Worm (Caenorhabditis elegans) whole organism, mixed stage, embryonic: ENCODE data around the gene rabr-2.

Source experiments
- M03D4.4 ChIP-seq: sonication (generic microtip); optimal IDR thresholded peaks from 2 replicates; lab custom pipeline; 2017; ENCODE audit warnings: mild to moderate bottlenecking, missing genetic modification characterization, missing compliant biosample characterization
- bed-3 ChIP-seq: fragments of 200-800 bp; sonication (Bioruptor generic); optimal IDR thresholded peaks from 3 replicates; lab custom pipeline; 2018; ENCODE audit warnings: mild to moderate bottlenecking, missing genetic modification characterization, moderate library complexity, missing compliant biosample characterization
- blmp-1 ChIP-seq: fragments of 150-350 bp; optimal IDR thresholded peaks from 2 replicates; lab custom pipeline; 2014; ENCODE audit warnings: missing biosample characterization, missing genetic modification characterization
- ceh-39 ChIP-seq: fragments of 150-350 bp; optimal IDR thresholded peaks from 2 replicates; lab custom pipeline; 2014; ENCODE audit warnings: missing biosample characterization, missing genetic modification characterization
- ces-1 ChIP-seq: fragments of 150-350 bp; optimal IDR thresholded peaks from 2 replicates; lab custom pipeline; 2014; ENCODE audit warnings: missing biosample characterization, missing genetic modification reagents, missing genetic modification characterization
- cnd-1 ChIP-seq: fragments of 200-800 bp; sonication (Bioruptor generic); optimal IDR thresholded peaks from 2 replicates; lab custom pipeline; 2018; ENCODE audit warnings: mild to moderate bottlenecking, missing genetic modification characterization, missing compliant biosample characterization
- elt-1 ChIP-seq: sonication (generic microtip); optimal IDR thresholded peaks from 2 replicates; lab custom pipeline; 2017; ENCODE audit warnings: missing genetic modification characterization, mild to moderate bottlenecking, missing compliant biosample characterization, antibody characterized with exemption, moderate library complexity, borderline replicate concordance; ENCODE audit not compliant: insufficient read depth
- elt-3 ChIP-seq: fragments of 150-350 bp; optimal IDR thresholded peaks from 2 replicates; lab custom pipeline; 2014; ENCODE audit warnings: missing biosample characterization, missing genetic modification characterization
- flh-1 ChIP-seq: fragments of 200-800 bp; sonication (Bioruptor generic); optimal IDR thresholded peaks from 2 replicates; lab custom pipeline; 2018; ENCODE audit warnings: mild to moderate bottlenecking, missing genetic modification characterization, moderate library complexity, missing compliant biosample characterization
- ham-2 ChIP-seq: fragments of 200-800 bp; sonication (Bioruptor generic); optimal IDR thresholded peaks from 2 replicates; lab custom pipeline; 2018; ENCODE audit warnings: mild to moderate bottlenecking, missing genetic modification characterization, missing compliant biosample characterization
- hlh-1 ChIP-seq: fragments of 150-350 bp; optimal IDR thresholded peaks from 2 replicates; lab custom pipeline; 2014; ENCODE audit warnings: missing biosample characterization, missing genetic modification reagents, missing genetic modification characterization
- lin-13 ChIP-seq: fragments of 150-350 bp; optimal IDR thresholded peaks from 2 replicates; lab custom pipeline; 2014; ENCODE audit warnings: missing biosample characterization, missing genetic modification characterization
- lin-32 ChIP-seq: fragments of 200-800 bp; sonication (Bioruptor generic); optimal IDR thresholded peaks from 2 replicates; lab custom pipeline; 2018; ENCODE audit warnings: mild to moderate bottlenecking, missing genetic modification characterization, missing compliant biosample characterization
- lsy-2 ChIP-seq: fragments of 150-350 bp; optimal IDR thresholded peaks from 2 replicates; lab custom pipeline; 2014; ENCODE audit warnings: missing biosample characterization, missing genetic modification characterization
- mep-1 ChIP-seq: fragments of 150-350 bp; optimal IDR thresholded peaks from 2 replicates; lab custom pipeline; 2017; ENCODE audit warnings: missing biosample characterization, missing genetic modification reagents, missing genetic modification characterization, inconsistent platforms
- mls-2 ChIP-seq: sonication (generic microtip); optimal IDR thresholded peaks from 2 replicates; lab custom pipeline; 2016; ENCODE audit warnings: mild to moderate bottlenecking, missing genetic modification characterization, moderate library complexity, missing compliant biosample characterization
- nhr-12 ChIP-seq: fragments of 150-350 bp; optimal IDR thresholded peaks from 2 replicates; lab custom pipeline; 2014; ENCODE audit warnings: missing biosample characterization, missing genetic modification characterization
- nhr-2 ChIP-seq: fragments of 150-350 bp; optimal IDR thresholded peaks from 2 replicates; lab custom pipeline; 2014; ENCODE audit warnings: missing biosample characterization, missing genetic modification characterization
- nhr-237 ChIP-seq: fragments of 150-350 bp; optimal IDR thresholded peaks from 2 replicates; lab custom pipeline; 2014; ENCODE audit warnings: missing biosample characterization, missing genetic modification characterization
- nhr-28 ChIP-seq: fragments of 150-350 bp; optimal IDR thresholded peaks from 2 replicates; lab custom pipeline; 2014; ENCODE audit warnings: missing biosample characterization, missing genetic modification characterization
- nhr-76 ChIP-seq: sonication (generic microtip); optimal IDR thresholded peaks from 2 replicates; lab custom pipeline; 2017; ENCODE audit warnings: missing biosample characterization, missing genetic modification characterization
- pha-4 ChIP-seq: fragments of 150-350 bp; optimal IDR thresholded peaks from 2 replicates; lab custom pipeline; 2018; ENCODE audit warnings: missing biosample characterization, missing genetic modification reagents, missing genetic modification characterization
- sem-2 ChIP-seq: fragments of 200-800 bp; sonication (Bioruptor generic); optimal IDR thresholded peaks from 2 replicates; lab custom pipeline; 2018; ENCODE audit warnings: mild to moderate bottlenecking, missing genetic modification characterization, missing compliant biosample characterization
- snpc-4 ChIP-seq: fragments of 150-350 bp; optimal IDR thresholded peaks from 2 replicates; lab custom pipeline; 2014; ENCODE audit warnings: missing biosample characterization, missing genetic modification characterization
- unc-120 ChIP-seq: sonication (generic microtip); optimal IDR thresholded peaks from 2 replicates; lab custom pipeline; 2017; ENCODE audit warnings: missing genetic modification characterization, missing compliant biosample characterization; ENCODE audit not compliant: poor library complexity, severe bottlenecking
- unc-39 ChIP-seq: fragments of 150-350 bp; optimal IDR thresholded peaks from 2 replicates; lab custom pipeline; 2014; ENCODE audit warnings: missing biosample characterization, missing genetic modification characterization
- unc-62 ChIP-seq: fragments of 150-350 bp; optimal IDR thresholded peaks from 2 replicates; lab custom pipeline; 2014; ENCODE audit warnings: missing biosample characterization, missing genetic modification reagents, missing genetic modification characterization
- zip-8 ChIP-seq: fragments of 150-350 bp; optimal IDR thresholded peaks from 2 replicates; lab custom pipeline; 2014; ENCODE audit warnings: missing biosample characterization, missing genetic modification characterization

rabr-2 gene

ce11 chrIV:17483230-17483629 is at the start of gene rabr-2:
rabr-2 (minus strand) TSS chrIV:17483330.
- no peak for TF ChIP-seq M03D4.4 (tag; lab: Kevin White, UChicago)
- no peak for TF ChIP-seq lin-13
- no peak for TF ChIP-seq lsy-2
- TF ChIP-seq nhr-2 (tag; lab: Kevin White, UChicago), result no peak
- TF ChIP-seq unc-39 (tag; lab: Kevin White, UChicago), result no peak
- no peak for TF ChIP-seq cnd-1 (tag; lab: Kevin White, UChicago)
- no peak for TF ChIP-seq mep-1 (tag; lab: Kevin White, UChicago)
- TF ChIP-seq zip-8, result no peak
- no peak for TF ChIP-seq bed-3 (GFP tag; lab: Kevin White, UChicago)
- TF ChIP-seq nhr-76 (tag; lab: Kevin White, UChicago), result no peak
- no peak for TF ChIP-seq flh-1 (GFP tag; lab: Kevin White, UChicago)
- TF ChIP-seq mls-2, result no peak
- no peak for TF ChIP-seq lin-32 (GFP tag; lab: Kevin White, UChicago)
- TF ChIP-seq pha-4, result no peak
- no peak for TF ChIP-seq ces-1 (GFP tag; lab: Kevin White, UChicago)
- no peak for TF ChIP-seq blmp-1 (tag; lab: Kevin White, UChicago)
- no peak for TF ChIP-seq unc-62 (GFP tag; lab: Kevin White, UChicago)

- no peak for TF ChIP-seq snpc-4 (tag; lab: Kevin White, UChicago)
- TF ChIP-seq pha-4, result peak; percentile 11
Measured at ce11 chrIV:17490679-17491078, 7.5 kb upstream of the rabr-2 start, which contains the start of gene nas-6. nas-6 (minus strand) TSS chrIV:17490779.

- TF ChIP-seq nhr-12 (tag; lab: Kevin White, UChicago) (no peak), lin-13 (no peak), sem-2 (no peak), zip-8 (no peak), nhr-237 (tag; lab: Kevin White, UChicago) (no peak), blmp-1 (tag; lab: Kevin White, UChicago) (no peak), nhr-76 (tag; lab: Kevin White, UChicago) (no peak), unc-120 (tag; lab: Kevin White, UChicago) (no peak)
Measured at ce11 chrIV:17475743-17476142, 7.4 kb downstream of the rabr-2 start, which contains the start of gene grl-24. grl-24 (minus strand) TSS chrIV:17475843.

- TF ChIP-seq pha-4 (no peak), cnd-1 (tag; lab: Kevin White, UChicago) (no peak), ceh-39 (tag; lab: Kevin White, UChicago) (no peak), ham-2 (GFP tag; lab: Kevin White, UChicago) (no peak), lsy-2 (no peak), unc-39 (tag; lab: Kevin White, UChicago) (no peak), nhr-28 (tag; lab: Kevin White, UChicago) (no peak), elt-3 (tag; lab: Kevin White, UChicago) (no peak), M03D4.4 (tag; lab: Kevin White, UChicago) (no peak), flh-1 (GFP tag; lab: Kevin White, UChicago) (no peak), hlh-1 (tag; lab: Kevin White, UChicago) (no peak), nhr-12 (tag; lab: Kevin White, UChicago) (no peak), nhr-76 (tag; lab: Kevin White, UChicago) (no peak), lin-32 (GFP tag; lab: Kevin White, UChicago) (no peak), lin-13 (no peak), unc-120 (tag; lab: Kevin White, UChicago) (no peak), elt-1 (tag; lab: Kevin White, UChicago) (no peak), zip-8 (no peak), nhr-237 (tag; lab: Kevin White, UChicago) (no peak), unc-62 (GFP tag; lab: Kevin White, UChicago) (no peak)
- TF ChIP-seq, all 35 proteins: peak for 0
Measured at ce11 chrIV:17475242-17475641, 7.9 kb downstream of the rabr-2 start, which contains the start of gene F11E6.9. F11E6.9 (minus strand) TSS chrIV:17475342.

- TF ChIP-seq elt-1 (tag; lab: Kevin White, UChicago), result no peak
Measured at ce11 chrIV:17474047-17474446, 9.1 kb downstream of the rabr-2 start.

- TF ChIP-seq lin-13, result no peak
- no peak for TF ChIP-seq elt-3 (tag; lab: Kevin White, UChicago)
- TF ChIP-seq nhr-28 (tag; lab: Kevin White, UChicago), result no peak
- no peak for TF ChIP-seq mep-1 (tag; lab: Kevin White, UChicago)
- no peak for TF ChIP-seq bed-3 (GFP tag; lab: Kevin White, UChicago)
- TF ChIP-seq nhr-12 (tag; lab: Kevin White, UChicago), result no peak
Measured at ce11 chrIV:17473034-17473433, 10.1 kb downstream of the rabr-2 start, which contains the start of gene gba-3. gba-3 (plus strand) TSS chrIV:17473334.
